Worm (Caenorhabditis elegans) whole organism, L3 larva: ENCODE data around the gene F41B5.12.

Source experiments
- ZK546.5 ChIP-seq: sonication (generic microtip); optimal IDR thresholded peaks from 2 replicates; lab custom pipeline; 2017; ENCODE audit warnings: missing biosample characterization, missing genetic modification characterization
- ceh-28 ChIP-seq: fragments of 150-350 bp; optimal IDR thresholded peaks from 2 replicates; lab custom pipeline; 2014; ENCODE audit warnings: missing biosample characterization, missing genetic modification reagents, missing genetic modification characterization
- elt-1 ChIP-seq: fragments of 150-350 bp; optimal IDR thresholded peaks from 2 replicates; lab custom pipeline; 2014; ENCODE audit warnings: missing biosample characterization, missing genetic modification characterization
- fkh-10 ChIP-seq: sonication (generic microtip); optimal IDR thresholded peaks from 2 replicates; lab custom pipeline; 2017; ENCODE audit warnings: missing biosample characterization, missing genetic modification reagents, missing genetic modification characterization
- fos-1 ChIP-seq: fragments of 150-350 bp; optimal IDR thresholded peaks from 2 replicates; lab custom pipeline; 2014; ENCODE audit warnings: missing biosample characterization, missing genetic modification characterization
- nhr-11 ChIP-seq: fragments of 150-350 bp; optimal IDR thresholded peaks from 2 replicates; lab custom pipeline; 2014; ENCODE audit warnings: missing biosample characterization, missing genetic modification characterization
- nhr-77 ChIP-seq: fragments of 150-350 bp; optimal IDR thresholded peaks from 2 replicates; lab custom pipeline; 2014; ENCODE audit warnings: missing biosample characterization, missing genetic modification characterization
- skn-1 ChIP-seq: fragments of 150-350 bp; optimal IDR thresholded peaks from 2 replicates; lab custom pipeline; 2014; ENCODE audit warnings: missing biosample characterization, missing genetic modification characterization
- ztf-11 ChIP-seq: fragments of 150-350 bp; optimal IDR thresholded peaks from 2 replicates; lab custom pipeline; 2014; ENCODE audit warnings: missing biosample characterization, missing genetic modification characterization
- ztf-4 ChIP-seq: fragments of 150-350 bp; optimal IDR thresholded peaks from 2 replicates; lab custom pipeline; 2014; ENCODE audit warnings: missing biosample characterization, missing genetic modification characterization

- TF ChIP-seq nhr-77 (tag; lab: Kevin White, UChicago), result no peak
- no peak for TF ChIP-seq fos-1 (tag; lab: Kevin White, UChicago)
- no peak for TF ChIP-seq fkh-10
- no peak for TF ChIP-seq ztf-4
- no peak for TF ChIP-seq nhr-11 (tag; lab: Kevin White, UChicago)
- TF ChIP-seq elt-1, result no peak
- TF ChIP-seq skn-1 (tag; lab: Kevin White, UChicago), result no peak
- no peak for TF ChIP-seq ztf-11 (tag; lab: Kevin White, UChicago)
- TF ChIP-seq ceh-28 (tag; lab: Kevin White, UChicago), result no peak
- no peak for TF ChIP-seq ZK546.5 (tag; lab: Kevin White, UChicago)
These were observed 24.3 kb downstream of the F41B5.12 start, which contains the start of gene nhr-227 for ce11 chrV:2285107-2285506.
